Worm (Caenorhabditis elegans): ENCODE data around the gene tag-294.

tag-294 gene

ce11 chrX:5713479-5713878, 49.7 kb downstream of the tag-294 start (continued):
- TF ChIP-seq ztf-25 (GFP tag; IDR thresholded peaks at IDR 0.05) (peak; percentile 92), Y56A3A.18 (GFP tag; IDR thresholded peaks at IDR 0.05) (peak; percentile 73; the same call in 1 of the 2 replicates), lag-1 (GFP tag; IDR thresholded peaks at IDR 0.05) (no peak), mcd-1 (GFP tag; IDR thresholded peaks at IDR 0.05) (no peak; the same call in 1 of the 2 replicates), T26A5.8 (tag; optimal IDR thresholded peaks at IDR 0.05) (peak; percentile 65), sea-2 (GFP tag; IDR thresholded peaks at IDR 0.05) (no peak), athp-1 (tag; optimal IDR thresholded peaks at IDR 0.05) (peak; percentile 55), ceh-79 (tag; optimal IDR thresholded peaks at IDR 0.05) (peak; percentile 69), hmg-20 (GFP tag; IDR thresholded peaks at IDR 0.05) (0 out of 2 replicates have a peak, but pooled peaks have one; percentile 34)

- TF ChIP-seq K11D2.4 (GFP tag; IDR thresholded peaks at IDR 0.05): no peak
- no peak for TF ChIP-seq snpc-3.4 (tag; optimal IDR thresholded peaks at IDR 0.05)
- no peak for TF ChIP-seq let-607 (tag; optimal IDR thresholded peaks at IDR 0.05)
- no peak for TF ChIP-seq C06A6.2 (GFP tag; conservative IDR thresholded peaks at IDR 0.05)
- no peak for TF ChIP-seq let-526 (GFP tag; IDR thresholded peaks at IDR 0.05)
- TF ChIP-seq lag-1 (GFP tag; IDR thresholded peaks at IDR 0.05): no peak
- TF ChIP-seq hrde-1 (tag; optimal IDR thresholded peaks at IDR 0.05; ENCODE audit: borderline replicate concordance): no peak
- no peak for TF ChIP-seq K12H6.12 (tag; optimal IDR thresholded peaks at IDR 0.05)
- TF ChIP-seq zfh-2 (GFP tag; conservative IDR thresholded peaks at IDR 0.05): no peak
- TF ChIP-seq ztf-18 (tag; optimal IDR thresholded peaks at IDR 0.05): no peak
- TF ChIP-seq snpc-4 (GFP tag; optimal IDR thresholded peaks at IDR 0.05): no peak
- no peak for TF ChIP-seq snpc-4 (tag; optimal IDR thresholded peaks at IDR 0.05)
- no peak for TF ChIP-seq F55B11.4 (tag; optimal IDR thresholded peaks at IDR 0.05; ENCODE audit: borderline replicate concordance, insufficient read depth)
- TF ChIP-seq ztf-22 (GFP tag; optimal IDR thresholded peaks at IDR 0.05): no peak
- no peak for TF ChIP-seq die-1 (tag; optimal IDR thresholded peaks at IDR 0.05)
- TF ChIP-seq aptf-2 (GFP tag; conservative IDR thresholded peaks at IDR 0.05): no peak
- no peak for TF ChIP-seq ets-4 (GFP tag; optimal IDR thresholded peaks at IDR 0.05)
- TF ChIP-seq sdz-38 (tag; optimal IDR thresholded peaks at IDR 0.05): no peak
Observed at ce11 chrX:5710637-5711036, 52.6 kb downstream of the tag-294 start, which contains the start of gene cat-1. Gene cat-1, minus strand, starts transcription at chrX:5710737.
